Worm (Caenorhabditis elegans) whole organism, L2 larva: ENCODE measurements around the gene srj-11.

Source experiments
- C34F6.9 ChIP-seq: fragments of 150-350 bp; optimal IDR thresholded peaks from 2 replicates; lab custom pipeline; 2014; ENCODE audit warnings: missing biosample characterization, missing genetic modification characterization
- F13H6.1 ChIP-seq: sonication (generic microtip); optimal IDR thresholded peaks from 2 replicates; lab custom pipeline; 2016; ENCODE audit warnings: missing genetic modification characterization, missing compliant biosample characterization
- R02D3.7 ChIP-seq: fragments of 150-350 bp; optimal IDR thresholded peaks from 2 replicates; lab custom pipeline; 2014; ENCODE audit warnings: missing biosample characterization, missing genetic modification characterization
- Y55F3AM.14 ChIP-seq: fragments of 200-800 bp; sonication (Bioruptor generic); optimal IDR thresholded peaks from 2 replicates; lab custom pipeline; 2018; ENCODE audit warnings: mild to moderate bottlenecking, missing genetic modification characterization, missing compliant biosample characterization
- ZK546.5 ChIP-seq: sonication (generic microtip); optimal IDR thresholded peaks from 2 replicates; lab custom pipeline; 2017; ENCODE audit warnings: missing biosample characterization, missing genetic modification characterization
- alr-1 ChIP-seq: fragments of 150-350 bp; optimal IDR thresholded peaks from 2 replicates; lab custom pipeline; 2014; ENCODE audit warnings: missing biosample characterization, missing genetic modification characterization
- aly-2 ChIP-seq: fragments of 150-350 bp; optimal IDR thresholded peaks from 2 replicates; lab custom pipeline; 2014; ENCODE audit warnings: missing biosample characterization, missing genetic modification characterization
- blmp-1 ChIP-seq: sonication (generic microtip); optimal IDR thresholded peaks from 2 replicates; lab custom pipeline; 2017; ENCODE audit warnings: missing genetic modification characterization, mild to moderate bottlenecking, missing compliant biosample characterization, antibody characterized with exemption, moderate library complexity; ENCODE audit not compliant: insufficient read depth
- ceh-16 ChIP-seq: fragments of 150-350 bp; optimal IDR thresholded peaks from 2 replicates; lab custom pipeline; 2014; ENCODE audit warnings: missing biosample characterization, missing genetic modification characterization
- crh-2 ChIP-seq: sonication (generic microtip); optimal IDR thresholded peaks from 2 replicates; lab custom pipeline; 2017; ENCODE audit warnings: missing biosample characterization, missing genetic modification characterization
- dmd-4 ChIP-seq: sonication (generic microtip); optimal IDR thresholded peaks from 2 replicates; lab custom pipeline; 2017; ENCODE audit warnings: missing biosample characterization, missing genetic modification characterization
- elt-3 ChIP-seq: sonication (generic microtip); optimal IDR thresholded peaks from 2 replicates; lab custom pipeline; 2017; ENCODE audit warnings: missing biosample characterization, missing genetic modification characterization
- gmeb-1 ChIP-seq: fragments of 150-350 bp; optimal IDR thresholded peaks from 2 replicates; lab custom pipeline; 2014; ENCODE audit warnings: missing biosample characterization, missing genetic modification characterization
- lin-11 ChIP-seq: fragments of 150-350 bp; sonication (generic microtip); optimal IDR thresholded peaks from 2 replicates; lab custom pipeline; 2014; ENCODE audit warnings: missing biosample characterization, missing genetic modification characterization, inconsistent platforms, mixed read lengths
- lin-13 ChIP-seq: fragments of 150-350 bp; optimal IDR thresholded peaks from 2 replicates; lab custom pipeline; 2014; ENCODE audit warnings: missing biosample characterization, missing genetic modification reagents, missing genetic modification characterization
- lin-39 ChIP-seq: fragments of 150-350 bp; optimal IDR thresholded peaks from 2 replicates; lab custom pipeline; 2014; ENCODE audit warnings: missing biosample characterization, missing genetic modification reagents, missing genetic modification characterization
- lsy-2 ChIP-seq, 2 experiments: fragments of 150-350 bp in 1 of 2; sonication (generic microtip) in 1 of 2; optimal IDR thresholded peaks; 2 replicates each; lab custom pipeline; 2014 to 2017; ENCODE audit warnings: missing biosample characterization in 2 of 2, missing genetic modification characterization in 2 of 2
- mab-5 ChIP-seq: fragments of 150-350 bp; optimal IDR thresholded peaks from 2 replicates; lab custom pipeline; 2014; ENCODE audit warnings: missing biosample characterization, missing genetic modification characterization
- mbf-1 ChIP-seq: sonication (generic microtip); optimal IDR thresholded peaks from 2 replicates; lab custom pipeline; 2017; ENCODE audit warnings: missing biosample characterization, missing genetic modification characterization
- nhr-10 ChIP-seq: sonication (generic microtip); optimal IDR thresholded peaks from 2 replicates; lab custom pipeline; 2017; ENCODE audit warnings: missing biosample characterization, missing genetic modification characterization
- nhr-12 ChIP-seq: fragments of 150-350 bp; optimal IDR thresholded peaks from 2 replicates; lab custom pipeline; 2014; ENCODE audit warnings: missing biosample characterization, missing genetic modification characterization
- nhr-129 ChIP-seq: fragments of 150-350 bp; optimal IDR thresholded peaks from 2 replicates; lab custom pipeline; 2014; ENCODE audit warnings: missing biosample characterization, missing genetic modification characterization
- nhr-21 ChIP-seq: fragments of 150-350 bp; optimal IDR thresholded peaks from 2 replicates; lab custom pipeline; 2014; ENCODE audit warnings: missing biosample characterization, missing genetic modification characterization
- nhr-23 ChIP-seq: fragments of 150-350 bp; optimal IDR thresholded peaks from 2 replicates; lab custom pipeline; 2014; ENCODE audit warnings: missing biosample characterization, missing genetic modification reagents, missing genetic modification characterization
- nhr-237 ChIP-seq: fragments of 150-350 bp; optimal IDR thresholded peaks from 2 replicates; lab custom pipeline; 2014; ENCODE audit warnings: missing biosample characterization, missing genetic modification characterization
- nhr-25 ChIP-seq: fragments of 150-350 bp; sonication (generic microtip); optimal IDR thresholded peaks from 3 replicates; lab custom pipeline; 2014; ENCODE audit warnings: missing biosample characterization, missing genetic modification characterization
- nhr-6 ChIP-seq: fragments of 150-350 bp; optimal IDR thresholded peaks from 2 replicates; lab custom pipeline; 2014; ENCODE audit warnings: missing biosample characterization, missing genetic modification characterization
- peb-1 ChIP-seq: fragments of 150-350 bp; optimal IDR thresholded peaks from 2 replicates; lab custom pipeline; 2014; ENCODE audit warnings: missing biosample characterization, missing genetic modification characterization
- sem-4 ChIP-seq: fragments of 150-350 bp; optimal IDR thresholded peaks from 2 replicates; lab custom pipeline; 2014; ENCODE audit warnings: missing biosample characterization, missing genetic modification reagents, missing genetic modification characterization
- skn-1 ChIP-seq: sonication (generic microtip); optimal IDR thresholded peaks from 2 replicates; lab custom pipeline; 2017; ENCODE audit warnings: missing biosample characterization, missing genetic modification characterization
- sma-9 ChIP-seq, 2 experiments: fragments of 150-350 bp in 1 of 2; sonication (generic microtip) in 1 of 2; optimal IDR thresholded peaks; 2 replicates each; lab custom pipeline; 2014 to 2016; ENCODE audit warnings: missing genetic modification characterization in 2 of 2, mild to moderate bottlenecking in 1 of 2, missing biosample characterization in 1 of 2, missing compliant biosample characterization in 1 of 2, missing genetic modification reagents in 1 of 2, moderate library complexity in 1 of 2
- snpc-4 ChIP-seq: fragments of 150-350 bp; optimal IDR thresholded peaks from 2 replicates; lab custom pipeline; 2014; ENCODE audit warnings: missing biosample characterization, missing genetic modification characterization
- unc-39 ChIP-seq: fragments of 150-350 bp; optimal IDR thresholded peaks from 2 replicates; lab custom pipeline; 2014; ENCODE audit warnings: missing biosample characterization, missing genetic modification characterization
- unc-55 ChIP-seq: fragments of 150-350 bp; sonication (generic microtip); optimal IDR thresholded peaks from 3 replicates; lab custom pipeline; 2014; ENCODE audit warnings: missing biosample characterization, missing genetic modification reagents, missing genetic modification characterization
- unc-62 ChIP-seq: fragments of 150-350 bp; optimal IDR thresholded peaks from 2 replicates; lab custom pipeline; 2014; ENCODE audit warnings: missing biosample characterization, missing genetic modification reagents, missing genetic modification characterization
- ztf-4 ChIP-seq: fragments of 150-350 bp; optimal IDR thresholded peaks from 2 replicates; lab custom pipeline; 2014; ENCODE audit warnings: missing biosample characterization, missing genetic modification characterization

Gene srj-11

ce11 chrV:3230150-3230549 lies 11.1 kb upstream of the srj-11 start:
- no peak for TF ChIP-seq nhr-12
- TF ChIP-seq unc-39 (tag; lab: Kevin White, UChicago), result no peak
- no peak for TF ChIP-seq sma-9 (GFP tag; optimal IDR thresholded peaks at IDR 0.05; lab: Kevin White, UChicago)
- TF ChIP-seq sma-9 (tag; optimal IDR thresholded peaks at IDR 0.05; lab: Kevin White, UChicago), result no peak
- TF ChIP-seq peb-1 (tag; lab: Kevin White, UChicago), result no peak
- no peak for TF ChIP-seq nhr-21 (tag; lab: Kevin White, UChicago)
- TF ChIP-seq ztf-4 (tag; lab: Kevin White, UChicago), result no peak
- TF ChIP-seq alr-1, result no peak
- TF ChIP-seq blmp-1, result no peak
- TF ChIP-seq nhr-10 (tag; lab: Kevin White, UChicago), result no peak
- no peak for TF ChIP-seq snpc-4
- TF ChIP-seq skn-1 (tag; lab: Kevin White, UChicago), result no peak
- TF ChIP-seq dmd-4 (tag; lab: Kevin White, UChicago), result no peak
- TF ChIP-seq lsy-2 (tag; optimal IDR thresholded peaks at IDR 0.05; lab: Kevin White, UChicago), result no peak

ce11 chrV:3230597-3230996 lies 10.6 kb upstream of the srj-11 start, which contains the start of gene K08D9.10:
TSS of gene K08D9.10 (plus strand) at chrV:3230897.
- no peak for TF ChIP-seq mbf-1 (tag; lab: Kevin White, UChicago)
- no peak for TF ChIP-seq gmeb-1 (tag; lab: Kevin White, UChicago)
- TF ChIP-seq nhr-12, result no peak
- no peak for TF ChIP-seq blmp-1
- no peak for TF ChIP-seq ceh-16
- TF ChIP-seq skn-1 (tag; lab: Kevin White, UChicago), result no peak
- TF ChIP-seq, all 48 proteins: peak for 0

- no peak for TF ChIP-seq R02D3.7
- no peak for TF ChIP-seq C34F6.9 (tag; lab: Kevin White, UChicago)
- TF ChIP-seq lin-11 (tag; lab: Kevin White, UChicago), result no peak
- TF ChIP-seq unc-62 (GFP tag; lab: Kevin White, UChicago), result no peak
- TF ChIP-seq gmeb-1 (tag; lab: Kevin White, UChicago), result no peak
- TF ChIP-seq lsy-2 (tag; optimal IDR thresholded peaks at IDR 0.05; lab: Kevin White, UChicago), result no peak
- TF ChIP-seq, all 48 proteins: peak for 0
Observed at ce11 chrV:3234887-3235286, 6.3 kb upstream of the srj-11 start, which contains the start of gene K08D9.6. TSS of gene K08D9.6 (minus strand) at chrV:3234987.

ce11 chrV:3236610-3237009 lies 4.6 kb upstream of the srj-11 start, which contains the start of the genes K08D9.9 and str-16:
TSS of gene K08D9.9 (minus strand) at chrV:3236710.
TSS of gene str-16 (plus strand) at chrV:3236875.
- TF ChIP-seq elt-3 (tag; lab: Kevin White, UChicago) (no peak), unc-55 (GFP tag; lab: Kevin White, UChicago) (no peak), lin-13 (GFP tag; lab: Kevin White, UChicago) (no peak), Y55F3AM.14 (GFP tag; lab: Kevin White, UChicago) (no peak), F13H6.1 (tag; lab: Kevin White, UChicago) (no peak), nhr-23 (tag; lab: Kevin White, UChicago) (no peak), nhr-6 (tag; lab: Kevin White, UChicago) (no peak), skn-1 (tag; lab: Kevin White, UChicago) (no peak), ztf-4 (tag; lab: Kevin White, UChicago) (no peak), nhr-25 (no peak), ZK546.5 (tag; lab: Kevin White, UChicago) (no peak), crh-2 (tag; lab: Kevin White, UChicago) (no peak)

ce11 chrV:3242984-3243383 lies 1.8 kb downstream of the srj-11 start, which contains the start of gene gst-23:
TSS of gene gst-23 (plus strand) at chrV:3243284.
- TF ChIP-seq nhr-237 (tag; lab: Kevin White, UChicago) (no peak), R02D3.7 (no peak), lin-13 (GFP tag; lab: Kevin White, UChicago) (no peak), nhr-10 (tag; lab: Kevin White, UChicago) (no peak), nhr-21 (tag; lab: Kevin White, UChicago) (no peak), lin-39 (tag; lab: Kevin White, UChicago) (no peak), mab-5 (tag; lab: Kevin White, UChicago) (no peak), gmeb-1 (tag; lab: Kevin White, UChicago) (no peak), sem-4 (tag; lab: Kevin White, UChicago) (no peak), aly-2 (tag; lab: Kevin White, UChicago) (no peak), snpc-4 (no peak), nhr-129 (tag; lab: Kevin White, UChicago) (no peak), sma-9 (GFP tag; optimal IDR thresholded peaks at IDR 0.05; lab: Kevin White, UChicago) (no peak), sma-9 (tag; optimal IDR thresholded peaks at IDR 0.05; lab: Kevin White, UChicago) (no peak), Y55F3AM.14 (GFP tag; lab: Kevin White, UChicago) (no peak), nhr-25 (no peak)
